Fruit fly (Drosophila melanogaster) whole organism, embryonic: Measurements from ENCODE around the gene HHEX.

Experiments used
- Antp ChIP-seq: fragments of 200-800 bp; sonication (Bioruptor generic); optimal IDR thresholded peaks from 3 replicates; lab custom pipeline; 2016; ENCODE audit warnings: missing biosample characterization, missing genetic modification characterization
- BEAF-32 ChIP-seq: fragments of 200-800 bp; sonication (Bioruptor generic); optimal IDR thresholded peaks from 3 replicates; lab custom pipeline; 2017; ENCODE audit warnings: missing biosample characterization, missing genetic modification characterization, mild to moderate bottlenecking, moderate library complexity, missing genetic modification reagents
- CG11696 ChIP-seq: fragments of 200-800 bp; sonication (Bioruptor generic); IDR thresholded peaks from 2 replicates; pipeline ENCODE4 v1.3.6; 2022; ENCODE audit warnings: missing biosample characterization, missing genetic modification characterization
- CG12942 ChIP-seq: fragments of 200-800 bp; sonication (Bioruptor generic); optimal IDR thresholded peaks from 3 replicates; lab custom pipeline; 2016; ENCODE audit warnings: missing biosample characterization, missing genetic modification characterization
- CG14860 ChIP-seq: fragments of 200-800 bp; sonication (Bioruptor generic); IDR thresholded peaks from 3 replicates; pipeline ENCODE4 v1.3.6; 2022; ENCODE audit warnings: missing biosample characterization, missing genetic modification characterization; ENCODE audit not compliant: partially characterized antibody
- CG14965 ChIP-seq: fragments of 200-800 bp; sonication (Bioruptor generic); optimal IDR thresholded peaks from 2 replicates; lab custom pipeline; 2016; ENCODE audit warnings: missing biosample characterization, missing genetic modification characterization, borderline replicate concordance
- CG15011 ChIP-seq: fragments of 200-800 bp; sonication (Bioruptor generic); optimal IDR thresholded peaks from 3 replicates; lab custom pipeline; 2018; ENCODE audit warnings: missing biosample characterization, mild to moderate bottlenecking, missing genetic modification characterization
- CG15073 ChIP-seq: fragments of 200-800 bp; sonication (Bioruptor generic); optimal IDR thresholded peaks from 2 replicates; lab custom pipeline; 2016; ENCODE audit warnings: missing biosample characterization, missing genetic modification characterization
- CG15269 ChIP-seq: fragments of 200-800 bp; sonication (Bioruptor generic); optimal IDR thresholded peaks from 2 replicates; lab custom pipeline; 2018; ENCODE audit warnings: missing biosample characterization, mild to moderate bottlenecking, missing genetic modification characterization, moderate library complexity
- CG16863 ChIP-seq: fragments of 200-800 bp; sonication (Bioruptor generic); optimal IDR thresholded peaks from 3 replicates; lab custom pipeline; 2016; ENCODE audit warnings: missing biosample characterization, missing genetic modification characterization
- CG2116 ChIP-seq: fragments of 200-800 bp; sonication (Bioruptor generic); optimal IDR thresholded peaks from 3 replicates; lab custom pipeline; 2018; ENCODE audit warnings: missing biosample characterization, mild to moderate bottlenecking, missing genetic modification characterization
- CG2202 ChIP-seq: fragments of 200-800 bp; sonication (Bioruptor generic); optimal IDR thresholded peaks from 2 replicates; lab custom pipeline; 2018; ENCODE audit warnings: missing biosample characterization, mild to moderate bottlenecking, missing genetic modification characterization
- CG30403 ChIP-seq: fragments of 200-800 bp; sonication (Bioruptor generic); optimal IDR thresholded peaks from 3 replicates; lab custom pipeline; 2016; ENCODE audit warnings: missing biosample characterization, missing genetic modification characterization
- CG4360 ChIP-seq: fragments of 200-800 bp; sonication (Bioruptor generic); IDR thresholded peaks from 2 replicates; pipeline ENCODE4 v1.3.6; 2022; ENCODE audit warnings: missing biosample characterization, missing genetic modification characterization
- CG6791 ChIP-seq: fragments of 200-800 bp; sonication (Bioruptor generic); IDR thresholded peaks from 3 replicates; pipeline ENCODE4 v1.3.6; 2022; ENCODE audit warnings: missing biosample characterization, missing genetic modification characterization; ENCODE audit not compliant: partially characterized antibody
- Chrac-16 ChIP-seq: fragments of 200-800 bp; sonication (Bioruptor generic); optimal IDR thresholded peaks from 3 replicates; lab custom pipeline; 2016; ENCODE audit warnings: missing biosample characterization, missing genetic modification characterization
- D19A ChIP-seq: fragments of 200-800 bp; optimal IDR thresholded peaks from 3 replicates; lab custom pipeline; 2019; ENCODE audit warnings: missing biosample characterization, mild to moderate bottlenecking, missing genetic modification characterization, moderate library complexity
- Doc2 ChIP-seq: fragments of 200-800 bp; sonication (Bioruptor generic); IDR thresholded peaks from 2 replicates; pipeline ENCODE4 v1.3.6; 2022; ENCODE audit warnings: missing biosample characterization, missing genetic modification characterization
- Dref ChIP-seq: fragments of 200-800 bp; sonication (Bioruptor generic); IDR thresholded peaks from 2 replicates; pipeline ENCODE4 v1.3.6; 2022; ENCODE audit warnings: missing biosample characterization, missing genetic modification characterization
- Hey ChIP-seq: fragments of 200-800 bp; sonication (Bioruptor generic); optimal IDR thresholded peaks from 3 replicates; lab custom pipeline; 2018; ENCODE audit warnings: missing biosample characterization, mild to moderate bottlenecking, missing genetic modification characterization
- Hmr ChIP-seq: fragments of 200-800 bp; sonication (Bioruptor generic); optimal IDR thresholded peaks from 3 replicates; lab custom pipeline; 2017; ENCODE audit warnings: mild to moderate bottlenecking, missing biosample characterization, missing genetic modification reagents, missing genetic modification characterization
- MBD-R2 ChIP-seq: fragments of 200-800 bp; sonication (Bioruptor generic); IDR thresholded peaks from 2 replicates; pipeline ENCODE4 v1.3.6; 2022; ENCODE audit warnings: missing biosample characterization, missing genetic modification characterization
- Med ChIP-seq: fragments of 200-800 bp; sonication (Bioruptor generic); peaks from one replicate; lab custom pipeline; 2016; ENCODE audit warnings: missing biosample characterization, missing genetic modification characterization, mild to moderate bottlenecking, inconsistent platforms, moderate library complexity
- Opbp ChIP-seq: fragments of 200-800 bp; sonication (Bioruptor generic); IDR thresholded peaks from 3 replicates; pipeline ENCODE4 v1.3.6; 2022; ENCODE audit warnings: missing biosample characterization, missing genetic modification characterization; ENCODE audit not compliant: partially characterized antibody
- Six4 ChIP-seq: fragments of 200-800 bp; sonication (Bioruptor generic); optimal IDR thresholded peaks from 2 replicates; lab custom pipeline; 2016; ENCODE audit warnings: missing biosample characterization, missing genetic modification characterization
- Spps ChIP-seq: fragments of 200-800 bp; sonication (Bioruptor generic); optimal IDR thresholded peaks from 2 replicates; lab custom pipeline; 2018; ENCODE audit warnings: missing biosample characterization, mild to moderate bottlenecking, missing genetic modification characterization
- Ssrp ChIP-seq: fragments of 200-800 bp; sonication (Bioruptor generic); optimal IDR thresholded peaks from 2 replicates; lab custom pipeline; 2018; ENCODE audit warnings: missing biosample characterization, mild to moderate bottlenecking, missing genetic modification characterization, moderate library complexity
- Stat92E ChIP-seq, 3 experiments: fragments of >200 bp in 2 of 3; fragments of 200-800 bp in 1 of 3; sonication (Bioruptor generic) in 1 of 3; optimal IDR thresholded peaks; 2 replicates each; lab custom pipeline; 2017 to 2019; ENCODE audit warnings: missing biosample characterization in 3 of 3, missing genetic modification characterization in 3 of 3, mild to moderate bottlenecking in 1 of 3, moderate library complexity in 1 of 3
- YL-1 ChIP-seq: fragments of 200-800 bp; sonication (Bioruptor generic); optimal IDR thresholded peaks from 3 replicates; lab custom pipeline; 2017; ENCODE audit warnings: missing biosample characterization, mild to moderate bottlenecking, missing genetic modification characterization
- ash1 ChIP-seq: fragments of 200-800 bp; sonication (Bioruptor generic); optimal IDR thresholded peaks from 2 replicates; lab custom pipeline; 2018; ENCODE audit warnings: missing biosample characterization, mild to moderate bottlenecking, missing genetic modification characterization
- btn ChIP-seq: fragments of 200-800 bp; sonication (Bioruptor generic); optimal IDR thresholded peaks from 2 replicates; lab custom pipeline; 2016; ENCODE audit warnings: missing biosample characterization, missing genetic modification characterization
- cad ChIP-seq: fragments of >200 bp; optimal IDR thresholded peaks from 2 replicates; lab custom pipeline; 2017; ENCODE audit warnings: missing biosample characterization, missing genetic modification characterization
- cas ChIP-seq: fragments of 200-800 bp; sonication (Bioruptor generic); IDR thresholded peaks from 2 replicates; pipeline ENCODE4 v1.3.6; 2022; ENCODE audit warnings: missing biosample characterization, missing genetic modification characterization
- cato ChIP-seq: fragments of 200-800 bp; sonication (Bioruptor generic); optimal IDR thresholded peaks from 2 replicates; lab custom pipeline; 2016; ENCODE audit warnings: missing biosample characterization, missing genetic modification characterization, borderline replicate concordance
- chn ChIP-seq: fragments of 200-800 bp; sonication (Bioruptor generic); optimal IDR thresholded peaks from 2 replicates; lab custom pipeline; 2016; ENCODE audit warnings: missing biosample characterization, missing genetic modification characterization
- crp ChIP-seq, 2 experiments: fragments of 200-800 bp; sonication (Bioruptor generic); optimal IDR thresholded peaks; 2 replicates in 1 of 2; 3 replicates in 1 of 2; lab custom pipeline; 2017; ENCODE audit warnings: missing biosample characterization in 2 of 2, missing genetic modification characterization in 2 of 2, mild to moderate bottlenecking in 1 of 2, moderate library complexity in 1 of 2
- dm ChIP-seq: fragments of 200-800 bp; sonication (Bioruptor generic); optimal IDR thresholded peaks from 3 replicates; lab custom pipeline; 2016; ENCODE audit warnings: missing biosample characterization, missing genetic modification characterization
- hbn ChIP-seq: fragments of 200-800 bp; sonication (Bioruptor generic); IDR thresholded peaks from 2 replicates; pipeline ENCODE4 v1.3.6; 2022; ENCODE audit warnings: missing biosample characterization, missing genetic modification characterization; ENCODE audit not compliant: partially characterized antibody
- ken ChIP-seq: fragments of 200-800 bp; sonication (Bioruptor generic); IDR thresholded peaks from 3 replicates; pipeline ENCODE4 v1.3.6; 2022; ENCODE audit warnings: missing biosample characterization, missing genetic modification characterization
- pan ChIP-seq, 4 experiments: fragments of >200 bp in 3 of 4; fragments of 200-800 bp in 1 of 4; sonication (Bioruptor generic) in 1 of 4; optimal IDR thresholded peaks in 3 of 4; IDR thresholded peaks in 1 of 4; 2 replicates each; pipeline versions ENCODE4 v1.3.6 to Lab custom; 2017 to 2022; ENCODE audit warnings: missing biosample characterization in 2 of 4, missing genetic modification characterization in 2 of 4, mixed read lengths in 1 of 4
- pfk ChIP-seq: fragments of 200-800 bp; sonication (Bioruptor generic); optimal IDR thresholded peaks from 2 replicates; lab custom pipeline; 2018; ENCODE audit warnings: missing biosample characterization, mild to moderate bottlenecking, missing genetic modification characterization, moderate library complexity
- pnt ChIP-seq: fragments of 200-800 bp; sonication (Bioruptor generic); optimal IDR thresholded peaks from 3 replicates; lab custom pipeline; 2016; ENCODE audit warnings: missing biosample characterization, missing genetic modification characterization
- shn ChIP-seq: fragments of 200-800 bp; sonication (Bioruptor generic); optimal IDR thresholded peaks from 3 replicates; lab custom pipeline; 2016; ENCODE audit warnings: missing biosample characterization, missing genetic modification characterization
- sima ChIP-seq: fragments of 200-800 bp; sonication (Bioruptor generic); optimal IDR thresholded peaks from 2 replicates; lab custom pipeline; 2016; ENCODE audit warnings: missing biosample characterization, missing genetic modification characterization
- slbo ChIP-seq: fragments of 200-800 bp; sonication (Bioruptor generic); IDR thresholded peaks from 2 replicates; pipeline ENCODE4 v1.3.6; 2022; ENCODE audit warnings: missing biosample characterization, missing genetic modification characterization
- ssp ChIP-seq: fragments of 200-800 bp; sonication (Bioruptor generic); IDR thresholded peaks from 2 replicates; pipeline ENCODE4 v1.3.6; 2022; ENCODE audit warnings: missing biosample characterization, missing genetic modification characterization
- tin ChIP-seq: fragments of 200-800 bp; sonication (Bioruptor generic); optimal IDR thresholded peaks from 3 replicates; lab custom pipeline; 2016; ENCODE audit warnings: missing biosample characterization, missing genetic modification characterization
- trh ChIP-seq: fragments of 200-800 bp; sonication (Bioruptor generic); optimal IDR thresholded peaks from 2 replicates; lab custom pipeline; 2016; ENCODE audit warnings: missing biosample characterization, missing genetic modification characterization
- wor ChIP-seq: fragments of 200-800 bp; sonication (Bioruptor generic); IDR thresholded peaks from 2 replicates; pipeline ENCODE4 v1.3.6; 2022; ENCODE audit warnings: missing biosample characterization, missing genetic modification characterization

HHEX gene

dm6 chr3R:21097631-21098117, 16.9 kb upstream of the HHEX start, which contains the start of gene RhoGAP93B (continued):
- TF ChIP-seq sima (GFP tag; lab: Kevin White, UChicago) (peak; percentile 71), slbo (GFP tag; lab: Robert Waterston, UW) (peak; percentile 93), CG6791 (GFP tag; lab: Robert Waterston, UW) (peak; percentile 99), ssp (peak; percentile 90), btn (peak; percentile 86), CG2116 (GFP tag; lab: Kevin White, UChicago) (peak; percentile 90), CG12942 (GFP tag; lab: Kevin White, UChicago) (peak; percentile 77), shn (GFP tag; lab: Kevin White, UChicago) (peak; percentile 93), Med (GFP tag; lab: Kevin White, UChicago) (peak; percentile 99), D19A (peak; percentile 70), wor (peak; percentile 75), CG14965 (GFP tag; lab: Kevin White, UChicago) (peak; percentile 7), BEAF-32 (GFP tag; lab: Kevin White, UChicago) (peak; percentile 100), YL-1 (GFP tag; lab: Kevin White, UChicago) (peak; percentile 91), Antp (GFP tag; lab: Kevin White, UChicago) (peak; percentile 81), Dref (GFP tag; lab: Robert Waterston, UW) (peak; percentile 88), crp (GFP tag; optimal IDR thresholded peaks at IDR 0.05; lab: Kevin White, UChicago) (peak in 1 of 2 experiments; percentile 44), cas (GFP tag; lab: Robert Waterston, UW) (peak; percentile 85), MBD-R2 (GFP tag; lab: Robert Waterston, UW) (peak; percentile 96), pnt (GFP tag; lab: Kevin White, UChicago) (peak; percentile 74), Doc2 (GFP tag; lab: Robert Waterston, UW) (no peak), Spps (peak; percentile 81), cato (GFP tag; lab: Kevin White, UChicago) (peak; percentile 63), dm (peak; percentile 90), CG15011 (GFP tag; lab: Kevin White, UChicago) (no peak), CG11696 (GFP tag; lab: Robert Waterston, UW) (peak; percentile 44; the same call in 1 of the 2 replicates), hbn (GFP tag; lab: Robert Waterston, UW) (peak; percentile 100), CG16863 (GFP tag; lab: Kevin White, UChicago) (peak; percentile 89), Hey (tag; lab: Kevin White, UChicago) (peak; percentile 2), ash1 (GFP tag; lab: Kevin White, UChicago) (no peak), ken (GFP tag; lab: Robert Waterston, UW) (peak; percentile 83), pfk (GFP tag; lab: Kevin White, UChicago) (peak; percentile 33), CG4360 (GFP tag; lab: Robert Waterston, UW) (0 out of 2 replicates have a peak, but pooled peaks have one; percentile 5), Six4 (peak; percentile 60), cad (GFP tag; lab: Kevin White, UChicago) (no peak), CG14860 (peak; percentile 100), pan (optimal IDR thresholded peaks at IDR 0.05; lab: Kevin White, UChicago) (no peak), pan (GFP tag; optimal IDR thresholded peaks at IDR 0.05 in 1 of 2, IDR thresholded peaks at IDR 0.05 in 1 of 2) (peak in 1 of 2 experiments; percentile 82), tin (GFP tag; lab: Kevin White, UChicago) (peak; percentile 78), CG2202 (tag; lab: Kevin White, UChicago) (peak; percentile 65), Opbp (peak; percentile 99), chn (peak; percentile 86), trh (GFP tag; lab: Kevin White, UChicago) (peak; percentile 79), Chrac-16 (GFP tag; lab: Kevin White, UChicago) (peak; percentile 73), CG15269 (tag; lab: Kevin White, UChicago) (no peak), Hmr (GFP tag; lab: Kevin White, UChicago) (peak; percentile 79), CG15073 (GFP tag; lab: Kevin White, UChicago) (no peak), Stat92E (GFP tag; optimal IDR thresholded peaks at IDR 0.05; lab: Kevin White, UChicago) (peak in 1 of 3 experiments; percentile 54), CG30403 (GFP tag; lab: Kevin White, UChicago) (peak; percentile 81), Ssrp (peak; percentile 76)
